Worm (Caenorhabditis elegans) whole organism, mixed stage, embryonic: ENCODE measurements around the gene T01H3.2.

Experiments
- ceh-39 ChIP-seq: fragments of 150-350 bp; optimal IDR thresholded peaks from 2 replicates; lab custom pipeline; 2014; ENCODE audit warnings: missing biosample characterization, missing genetic modification characterization
- cnd-1 ChIP-seq: fragments of 200-800 bp; sonication (Bioruptor generic); optimal IDR thresholded peaks from 2 replicates; lab custom pipeline; 2018; ENCODE audit warnings: mild to moderate bottlenecking, missing genetic modification characterization, missing compliant biosample characterization
- mep-1 ChIP-seq: fragments of 150-350 bp; optimal IDR thresholded peaks from 2 replicates; lab custom pipeline; 2017; ENCODE audit warnings: missing biosample characterization, missing genetic modification reagents, missing genetic modification characterization, inconsistent platforms
- nhr-12 ChIP-seq: fragments of 150-350 bp; optimal IDR thresholded peaks from 2 replicates; lab custom pipeline; 2014; ENCODE audit warnings: missing biosample characterization, missing genetic modification characterization
- snpc-4 ChIP-seq: fragments of 150-350 bp; optimal IDR thresholded peaks from 2 replicates; lab custom pipeline; 2014; ENCODE audit warnings: missing biosample characterization, missing genetic modification characterization
- unc-62 ChIP-seq: fragments of 150-350 bp; optimal IDR thresholded peaks from 2 replicates; lab custom pipeline; 2014; ENCODE audit warnings: missing biosample characterization, missing genetic modification reagents, missing genetic modification characterization

DNA sequence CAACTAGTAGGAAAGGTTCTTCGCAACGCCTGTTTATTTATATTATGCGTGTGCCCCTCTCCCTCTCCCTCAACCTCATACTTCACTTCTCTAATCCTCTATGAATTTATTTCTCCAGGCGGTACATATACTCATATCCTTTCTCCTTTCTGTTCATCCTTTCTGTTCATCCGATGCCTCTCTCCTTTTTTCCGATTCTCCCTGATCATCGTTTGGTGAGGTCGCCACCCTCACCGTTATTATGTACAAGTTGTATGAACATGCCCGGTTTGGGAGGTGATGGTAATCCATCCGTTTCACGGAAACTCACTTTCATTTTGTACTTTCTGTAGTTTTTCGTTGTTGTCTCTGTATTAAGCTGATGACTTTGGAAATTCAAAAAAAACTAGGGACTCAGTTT lies 38.1 kb downstream of the T01H3.2 start:
- TF ChIP-seq unc-62 (GFP tag; lab: Kevin White, UChicago) (no peak), mep-1 (tag; lab: Kevin White, UChicago) (no peak), nhr-12 (tag; lab: Kevin White, UChicago) (no peak), cnd-1 (no peak), snpc-4 (tag; lab: Kevin White, UChicago) (no peak), ceh-39 (tag; lab: Kevin White, UChicago) (no peak)
